Worm (Caenorhabditis elegans) whole organism, young adult: Measurements from ENCODE around the gene dpy-10.
A peak's percentile ranks its signal among the peaks of the same experiment; 100 is the strongest.

Source experiments
- B0035.1 ChIP-seq: sonication (generic microtip); optimal IDR thresholded peaks from 2 replicates; lab custom pipeline; 2016; ENCODE audit warnings: missing genetic modification characterization, mild to moderate bottlenecking, missing compliant biosample characterization, missing genotype, missing genetic modification reagents
- B0261.1 ChIP-seq: sonication (generic microtip); optimal IDR thresholded peaks from 2 replicates; lab custom pipeline; 2016; ENCODE audit warnings: mild to moderate bottlenecking, missing genetic modification characterization, moderate library complexity, missing compliant biosample characterization
- C17E4.6 ChIP-seq: fragments of 200-800 bp; sonication (Bioruptor generic); IDR thresholded peaks from 2 replicates; pipeline ENCODE4 v1.3.6; 2022; ENCODE audit warnings: missing genetic modification reagents, missing genetic modification characterization, missing compliant biosample characterization
- F10E7.11 ChIP-seq: sonication (generic microtip); optimal IDR thresholded peaks from 2 replicates; lab custom pipeline; 2017; ENCODE audit warnings: mild to moderate bottlenecking, missing genetic modification characterization, moderate library complexity, missing compliant biosample characterization
- F23B12.7 ChIP-seq: sonication (generic microtip); optimal IDR thresholded peaks from 2 replicates; lab custom pipeline; 2017; ENCODE audit warnings: missing genetic modification characterization, mild to moderate bottlenecking, missing compliant biosample characterization, antibody characterized with exemption, moderate library complexity; ENCODE audit not compliant: insufficient read depth
- F33H1.4 ChIP-seq: fragments of 200-800 bp; sonication (Bioruptor generic); IDR thresholded peaks from 2 replicates; pipeline ENCODE4 v1.3.6; 2022; ENCODE audit warnings: missing genetic modification reagents, missing genetic modification characterization, missing compliant biosample characterization
- F37B4.10 ChIP-seq: fragments of 200-800 bp; sonication (Bioruptor generic); IDR thresholded peaks from 2 replicates; pipeline ENCODE4 v1.3.6; 2022; ENCODE audit warnings: missing genetic modification characterization, missing compliant biosample characterization
- F49E8.2 ChIP-seq: sonication (generic microtip); optimal IDR thresholded peaks from 3 replicates; lab custom pipeline; 2017; ENCODE audit warnings: missing genetic modification characterization, mild to moderate bottlenecking, missing compliant biosample characterization, antibody characterized with exemption, moderate library complexity; ENCODE audit not compliant: insufficient read depth
- F55B11.4 ChIP-seq: sonication (generic microtip); optimal IDR thresholded peaks from 2 replicates; lab custom pipeline; 2016; ENCODE audit warnings: missing compliant biosample characterization, missing genetic modification characterization, borderline replicate concordance; ENCODE audit not compliant: insufficient read depth
- Y53F4B.3 ChIP-seq: fragments of 200-800 bp; sonication (Bioruptor generic); IDR thresholded peaks from 2 replicates; pipeline ENCODE4 v1.3.6; 2022; ENCODE audit warnings: missing genetic modification reagents, missing genetic modification characterization, missing compliant biosample characterization
- Y79H2A.3 ChIP-seq: fragments of 200-800 bp; sonication (Bioruptor generic); conservative IDR thresholded peaks from 2 replicates; pipeline ENCODE4 v1.3.6; 2022; ENCODE audit warnings: missing genetic modification reagents, missing genetic modification characterization, missing compliant biosample characterization
- aptf-2 ChIP-seq: fragments of 200-800 bp; sonication (Bioruptor generic); conservative IDR thresholded peaks from 2 replicates; pipeline ENCODE4 v1.3.6; 2022; ENCODE audit warnings: missing genetic modification reagents, missing genetic modification characterization, missing compliant biosample characterization
- athp-1 ChIP-seq: sonication (generic microtip); optimal IDR thresholded peaks from 2 replicates; lab custom pipeline; 2017; ENCODE audit warnings: mild to moderate bottlenecking, missing genetic modification characterization, missing compliant biosample characterization
- ccch-3 ChIP-seq: fragments of 200-800 bp; sonication (Bioruptor generic); optimal IDR thresholded peaks from 2 replicates; lab custom pipeline; 2018; ENCODE audit warnings: mild to moderate bottlenecking, missing genetic modification characterization, missing compliant biosample characterization
- cebp-1 ChIP-seq, 2 experiments: fragments of 200-800 bp in 1 of 2; sonication (Bioruptor generic) in 1 of 2; sonication (generic microtip) in 1 of 2; IDR thresholded peaks in 1 of 2; optimal IDR thresholded peaks in 1 of 2; 2 replicates each; pipeline versions ENCODE4 v1.3.6 to Lab custom; 2017 to 2022; ENCODE audit warnings: missing compliant biosample characterization in 2 of 2, missing genetic modification characterization in 2 of 2, mild to moderate bottlenecking in 1 of 2, missing genetic modification reagents in 1 of 2, moderate library complexity in 1 of 2
- ceh-27 ChIP-seq: fragments of 200-800 bp; sonication (Bioruptor generic); optimal IDR thresholded peaks from 2 replicates; lab custom pipeline; 2018; ENCODE audit warnings: mild to moderate bottlenecking, missing genetic modification characterization, moderate library complexity, missing compliant biosample characterization
- ceh-40 ChIP-seq: fragments of 200-800 bp; sonication (Bioruptor generic); IDR thresholded peaks from 2 replicates; pipeline ENCODE4 v1.3.6; 2022; ENCODE audit warnings: missing genetic modification characterization, missing compliant biosample characterization
- ceh-91 ChIP-seq: fragments of 200-800 bp; sonication (Bioruptor generic); IDR thresholded peaks from 2 replicates; pipeline ENCODE4 v1.3.6; 2022; ENCODE audit warnings: missing genetic modification reagents, missing genetic modification characterization, missing compliant biosample characterization
- die-1 ChIP-seq: sonication (generic microtip); optimal IDR thresholded peaks from 2 replicates; lab custom pipeline; 2016; ENCODE audit warnings: missing genotype, mild to moderate bottlenecking, missing genetic modification characterization, missing compliant biosample characterization
- dox-1 ChIP-seq: fragments of 200-800 bp; sonication (Bioruptor generic); IDR thresholded peaks from 2 replicates; pipeline ENCODE4 v1.3.6; 2022; ENCODE audit warnings: missing genetic modification reagents, missing genetic modification characterization, missing compliant biosample characterization
- ekl-4 ChIP-seq: fragments of 200-800 bp; sonication (Bioruptor generic); IDR thresholded peaks from 2 replicates; pipeline ENCODE4 v1.3.6; 2022; ENCODE audit warnings: missing genetic modification reagents, missing genetic modification characterization, missing compliant biosample characterization
- hmg-20 ChIP-seq: fragments of 200-800 bp; sonication (Bioruptor generic); IDR thresholded peaks from 2 replicates; pipeline ENCODE4 v1.3.6; 2022; ENCODE audit warnings: missing genetic modification reagents, missing genetic modification characterization, missing compliant biosample characterization
- hrde-1 ChIP-seq: sonication (generic microtip); optimal IDR thresholded peaks from 2 replicates; lab custom pipeline; 2016; ENCODE audit warnings: missing genetic modification characterization, mild to moderate bottlenecking, missing compliant biosample characterization, moderate library complexity, missing genotype, missing genetic modification reagents, borderline replicate concordance
- hsf-1 ChIP-seq: fragments of 200-800 bp; sonication (Bioruptor generic); IDR thresholded peaks from 2 replicates; pipeline ENCODE4 v1.3.6; 2022; ENCODE audit warnings: missing genetic modification reagents, missing genetic modification characterization, missing compliant biosample characterization
- let-607 ChIP-seq, 2 experiments: fragments of 200-800 bp in 1 of 2; sonication (Bioruptor generic) in 1 of 2; sonication (generic microtip) in 1 of 2; optimal IDR thresholded peaks; 2 replicates each; lab custom pipeline; 2016 to 2018; ENCODE audit warnings: mild to moderate bottlenecking in 2 of 2, missing compliant biosample characterization in 2 of 2, missing genetic modification characterization in 2 of 2, moderate library complexity in 2 of 2, missing genotype in 1 of 2
- lin-26 ChIP-seq: fragments of 200-800 bp; sonication (Bioruptor generic); IDR thresholded peaks from 2 replicates; pipeline ENCODE4 v1.3.6; 2022; ENCODE audit warnings: missing genetic modification reagents, missing genetic modification characterization, missing compliant biosample characterization
- lin-35 ChIP-seq, 3 experiments: fragments of 150-350 bp in 2 of 3; sonication (generic microtip) in 1 of 3; optimal IDR thresholded peaks; 2 replicates each; lab custom pipeline; 2014 to 2018; ENCODE audit warnings: missing biosample characterization in 3 of 3, missing genetic modification characterization in 3 of 3, missing genetic modification reagents in 3 of 3
- madf-3 ChIP-seq: fragments of 200-800 bp; sonication (Bioruptor generic); IDR thresholded peaks from 2 replicates; pipeline ENCODE4 v1.3.6; 2022; ENCODE audit warnings: missing genetic modification reagents, missing genetic modification characterization, missing compliant biosample characterization
- mcd-1 ChIP-seq: fragments of 200-800 bp; sonication (Bioruptor generic); IDR thresholded peaks from 2 replicates; pipeline ENCODE4 v1.3.6; 2022; ENCODE audit warnings: missing genetic modification reagents, missing genetic modification characterization, missing compliant biosample characterization
- nfyb-1 ChIP-seq: fragments of 200-800 bp; sonication (Bioruptor generic); IDR thresholded peaks from 2 replicates; pipeline ENCODE4 v1.3.6; 2022; ENCODE audit warnings: missing genetic modification reagents, missing genetic modification characterization, missing compliant biosample characterization
- nhr-27 ChIP-seq: fragments of 200-800 bp; sonication (Bioruptor generic); optimal IDR thresholded peaks from 2 replicates; lab custom pipeline; 2018; ENCODE audit warnings: mild to moderate bottlenecking, missing genetic modification characterization, moderate library complexity, missing compliant biosample characterization
- nhr-80 ChIP-seq: sonication (generic microtip); optimal IDR thresholded peaks from 2 replicates; lab custom pipeline; 2016; ENCODE audit warnings: missing genetic modification characterization, missing compliant biosample characterization
- rec-8 ChIP-seq, 2 experiments: sonication (generic microtip); optimal IDR thresholded peaks; 2 replicates each; lab custom pipeline; 2016; ENCODE audit warnings: mild to moderate bottlenecking in 2 of 2, missing genetic modification characterization in 2 of 2, missing genetic modification reagents in 2 of 2, missing genotype in 2 of 2, missing biosample characterization in 1 of 2, missing compliant biosample characterization in 1 of 2, moderate library complexity in 1 of 2
- repo-1 ChIP-seq: sonication (generic microtip); optimal IDR thresholded peaks from 2 replicates; lab custom pipeline; 2017; ENCODE audit warnings: mild to moderate bottlenecking, missing genetic modification characterization, missing compliant biosample characterization
- rpc-1 ChIP-seq, 2 experiments: fragments of 150-350 bp in 1 of 2; sonication (generic microtip) in 1 of 2; optimal IDR thresholded peaks; 2 replicates each; lab custom pipeline; 2014 to 2018; ENCODE audit warnings: missing biosample characterization in 1 of 2, missing genetic modification characterization in 1 of 2, missing genetic modification reagents in 1 of 2, missing genotype in 1 of 2
- sdz-38 ChIP-seq: sonication (generic microtip); optimal IDR thresholded peaks from 2 replicates; lab custom pipeline; 2016; ENCODE audit warnings: missing genotype, missing genetic modification characterization, missing compliant biosample characterization
- snpc-3.4 ChIP-seq: sonication (generic microtip); optimal IDR thresholded peaks from 2 replicates; lab custom pipeline; 2017; ENCODE audit warnings: missing genetic modification characterization, mild to moderate bottlenecking, missing compliant biosample characterization, antibody characterized with exemption, moderate library complexity, missing genotype, missing genetic modification reagents
- sptf-2 ChIP-seq: fragments of 200-800 bp; sonication (Bioruptor generic); optimal IDR thresholded peaks from 2 replicates; lab custom pipeline; 2018; ENCODE audit warnings: mild to moderate bottlenecking, missing genetic modification characterization, missing compliant biosample characterization
- tbp1 ChIP-seq: fragments of 200-800 bp; sonication (Bioruptor generic); optimal IDR thresholded peaks from 2 replicates; lab custom pipeline; 2018; ENCODE audit warnings: mild to moderate bottlenecking, missing genetic modification characterization, missing compliant biosample characterization
- tbx-9 ChIP-seq: sonication (generic microtip); optimal IDR thresholded peaks from 2 replicates; lab custom pipeline; 2016; ENCODE audit warnings: borderline replicate concordance, missing genetic modification characterization, inconsistent platforms, missing compliant biosample characterization
- unc-62 ChIP-seq: fragments of 150-350 bp; optimal IDR thresholded peaks from 2 replicates; lab custom pipeline; 2014; ENCODE audit warnings: missing biosample characterization, missing genetic modification reagents, missing genetic modification characterization
- zfh-2 ChIP-seq: fragments of 200-800 bp; sonication (Bioruptor generic); conservative IDR thresholded peaks from 2 replicates; pipeline ENCODE4 v1.3.6; 2022; ENCODE audit warnings: missing genetic modification reagents, missing genetic modification characterization, missing compliant biosample characterization

dpy-10 gene

DNA sequence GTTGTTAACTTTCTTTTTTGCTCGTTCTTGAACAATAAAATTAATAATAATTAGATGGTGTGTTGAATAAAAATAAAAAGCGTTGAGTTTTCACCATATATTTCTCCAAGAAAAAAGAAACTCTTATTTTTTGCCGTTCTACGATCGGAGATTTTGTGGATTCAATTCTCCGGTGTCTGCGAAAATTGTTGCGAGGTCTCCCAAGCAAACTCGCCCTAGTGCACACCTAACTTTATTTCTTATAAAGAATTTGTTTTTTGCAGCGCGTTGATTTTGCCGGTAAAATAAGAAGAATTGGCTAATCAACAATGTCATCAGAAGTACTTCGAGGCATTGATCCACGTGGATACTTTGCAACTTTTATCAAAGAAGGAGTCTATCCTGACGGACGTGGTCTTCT lies 29.4 kb upstream of the dpy-10 start, which contains the start of gene exos-8 (continued):
- no peak for TF ChIP-seq F49E8.2 (tag; lab: Kevin White, UChicago)
- TF ChIP-seq ccch-3 (GFP tag; lab: Kevin White, UChicago) = no peak
- TF ChIP-seq snpc-3.4 = no peak
- peak; percentile 19 for TF ChIP-seq die-1 (tag; lab: Kevin White, UChicago)
- no peak for TF ChIP-seq B0261.1 (tag; lab: Kevin White, UChicago)
- peak; percentile 92 for TF ChIP-seq mcd-1
- peak in 1 of 2 experiments; percentile 39 for TF ChIP-seq rec-8 (tag; optimal IDR thresholded peaks at IDR 0.05; lab: Kevin White, UChicago)
- no peak for TF ChIP-seq zfh-2
- peak; percentile 21; the same call in 1 of the 2 replicates for TF ChIP-seq F33H1.4 (GFP tag; lab: Robert Waterston, UW)
- TF ChIP-seq ceh-27 (GFP tag; lab: Kevin White, UChicago) = peak; percentile 60
- 0 out of 2 replicates have a peak, but pooled peaks have one; percentile 51 for TF ChIP-seq lin-26
- TF ChIP-seq aptf-2 (GFP tag; lab: Robert Waterston, UW) = 0 out of 2 replicates have a peak, but pooled peaks have one; percentile 60
- TF ChIP-seq tbp1 (GFP tag; lab: Kevin White, UChicago) = peak; percentile 55
- TF ChIP-seq, all 124 proteins: peak for 33

DNA sequence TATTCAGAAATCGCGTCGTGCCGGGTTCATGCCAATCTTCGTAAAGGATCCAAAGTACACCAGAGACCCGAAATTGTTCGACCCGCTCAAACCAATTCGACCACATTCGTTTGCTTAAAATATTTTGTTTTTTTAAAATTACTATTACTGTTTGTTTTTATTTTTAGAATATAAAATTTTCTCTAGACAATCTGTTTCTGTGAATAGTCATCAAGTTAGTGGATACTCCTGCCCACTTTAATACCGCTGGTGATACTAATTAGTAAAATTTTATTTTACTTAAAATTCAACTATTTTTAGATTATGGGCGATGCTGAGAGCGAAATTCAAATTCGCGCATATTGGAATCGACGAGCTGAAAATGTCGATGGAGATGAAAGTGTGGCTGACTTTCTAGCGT lies 24.6 kb upstream of the dpy-10 start, which contains the start of gene T14B4.1:
T14B4.1 (plus strand) TSS at position 301 of the 400 bp plus-strand sequence.
- no peak for TF ChIP-seq hsf-1 (GFP tag; lab: Robert Waterston, UW)
- no peak for TF ChIP-seq ceh-40 (GFP tag; lab: Robert Waterston, UW)
- TF ChIP-seq F33H1.4 (GFP tag; lab: Robert Waterston, UW) = no peak
- TF ChIP-seq Y79H2A.3 = no peak
- TF ChIP-seq rpc-1 (optimal IDR thresholded peaks at IDR 0.05; lab: Kevin White, UChicago) = no peak
- no peak for TF ChIP-seq rpc-1 (tag; optimal IDR thresholded peaks at IDR 0.05; lab: Kevin White, UChicago)
- no peak for TF ChIP-seq hrde-1 (tag; lab: Kevin White, UChicago)
- no peak for TF ChIP-seq F37B4.10
- TF ChIP-seq dox-1 (GFP tag; lab: Robert Waterston, UW) = no peak
- no peak for TF ChIP-seq cebp-1 (GFP tag; IDR thresholded peaks at IDR 0.05; lab: Robert Waterston, UW)
- no peak for TF ChIP-seq cebp-1 (tag; optimal IDR thresholded peaks at IDR 0.05; lab: Kevin White, UChicago)
- TF ChIP-seq lin-26 = no peak
- no peak for TF ChIP-seq lin-35 (GFP tag; optimal IDR thresholded peaks at IDR 0.05; lab: Kevin White, UChicago)
- no peak for TF ChIP-seq snpc-3.4
- TF ChIP-seq F10E7.11 (tag; lab: Kevin White, UChicago) = no peak
- TF ChIP-seq madf-3 (GFP tag; lab: Robert Waterston, UW) = no peak
- no peak for TF ChIP-seq F23B12.7 (tag; lab: Kevin White, UChicago)
- no peak for TF ChIP-seq C17E4.6 (GFP tag; lab: Robert Waterston, UW)
- TF ChIP-seq unc-62 = no peak
- TF ChIP-seq B0035.1 (tag; lab: Kevin White, UChicago) = no peak

DNA sequence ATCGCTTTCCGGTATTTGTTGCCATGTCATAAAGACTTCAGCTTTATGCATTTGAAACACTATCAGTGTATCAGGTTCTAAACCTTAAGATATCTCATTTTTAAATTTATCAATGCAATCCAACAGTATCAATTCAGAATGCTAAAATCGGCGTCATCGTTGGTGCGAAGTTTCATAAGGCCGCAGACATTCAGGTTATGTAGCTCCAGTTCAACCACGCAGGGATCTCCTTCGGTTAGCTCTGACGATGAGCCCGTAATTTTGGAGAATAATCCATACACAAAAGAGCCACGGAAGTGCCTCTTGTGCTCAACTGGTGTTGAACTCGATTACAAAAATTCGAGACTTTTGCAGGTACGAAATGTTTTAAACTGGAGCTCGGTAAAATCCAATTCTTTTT lies 24.0 kb upstream of the dpy-10 start, which contains the start of gene mrps-18.C:
mrps-18.C (plus strand) TSS at position 138 of the 400 bp plus-strand sequence.
- TF ChIP-seq hsf-1 (GFP tag; lab: Robert Waterston, UW) (0 out of 2 replicates have a peak, but pooled peaks have one; percentile 27), dox-1 (GFP tag; lab: Robert Waterston, UW) (no peak), F55B11.4 (tag; lab: Kevin White, UChicago) (no peak), Y53F4B.3 (GFP tag; lab: Robert Waterston, UW) (no peak), repo-1 (peak; percentile 36), nfyb-1 (no peak), lin-35 (GFP tag; optimal IDR thresholded peaks at IDR 0.05; lab: Kevin White, UChicago) (no peak), ekl-4 (GFP tag; lab: Robert Waterston, UW) (peak; percentile 56), let-607 (tag; optimal IDR thresholded peaks at IDR 0.05; lab: Kevin White, UChicago) (no peak), nhr-27 (tag; lab: Kevin White, UChicago) (no peak), nhr-80 (tag; lab: Kevin White, UChicago) (no peak), athp-1 (peak; percentile 22), sdz-38 (tag; lab: Kevin White, UChicago) (no peak), lin-26 (no peak), ceh-91 (GFP tag; lab: Robert Waterston, UW) (no peak), F33H1.4 (GFP tag; lab: Robert Waterston, UW) (no peak), mcd-1 (0 out of 2 replicates have a peak, but pooled peaks have one; percentile 30), hmg-20 (GFP tag; lab: Robert Waterston, UW) (0 out of 2 replicates have a peak, but pooled peaks have one; percentile 3), madf-3 (GFP tag; lab: Robert Waterston, UW) (0 out of 2 replicates have a peak, but pooled peaks have one; percentile 7), tbx-9 (tag; lab: Kevin White, UChicago) (no peak), sptf-2 (GFP tag; lab: Kevin White, UChicago) (no peak)
